Fruit fly (Drosophila melanogaster): Measurements from ENCODE around the gene DAAM.

- TF ChIP-seq jim (GFP tag; optimal IDR thresholded peaks at IDR 0.05) (no peak), dmrt93B (GFP tag; optimal IDR thresholded peaks at IDR 0.05) (no peak), rgr (GFP tag; optimal IDR thresholded peaks at IDR 0.05) (no peak), lola (GFP tag; optimal IDR thresholded peaks at IDR 0.05) (no peak), psq (GFP tag; optimal IDR thresholded peaks at IDR 0.05) (no peak), br (GFP tag; optimal IDR thresholded peaks at IDR 0.05) (no peak), HLH106 (tag; optimal IDR thresholded peaks at IDR 0.05) (no peak)
Measured at dm6 chrX:1286868-1287835, 35.0 kb downstream of the DAAM start, which contains the start of gene CG32812.
